Fruit fly (Drosophila melanogaster): Measurements from ENCODE around the gene CG33985.
A peak's percentile ranks its signal among the peaks of the same experiment; 100 is the strongest.

The CG33985 gene

dm6 chr3L:15535228-15535598 lies 8.6 kb upstream of the CG33985 start, which contains the start of gene CrebA (continued):
- TF ChIP-seq CG14860 (GFP tag; IDR thresholded peaks at IDR 0.05; ENCODE audit: partially characterized antibody): no peak
- TF ChIP-seq zfh2 (GFP tag; optimal IDR thresholded peaks at IDR 0.05): no peak
- peak; percentile 13 for TF ChIP-seq MTF-1 (GFP tag; optimal IDR thresholded peaks at IDR 0.05; ENCODE audit: borderline replicate concordance)
- TF ChIP-seq kay (GFP tag; optimal IDR thresholded peaks at IDR 0.05): no peak
- no peak for TF ChIP-seq CG12744 (GFP tag; optimal IDR thresholded peaks at IDR 0.05)
- no peak for TF ChIP-seq CG15514 (GFP tag; optimal IDR thresholded peaks at IDR 0.05)
- TF ChIP-seq D19A (tag; optimal IDR thresholded peaks at IDR 0.05): no peak
- TF ChIP-seq CG16779 (GFP tag; IDR thresholded peaks at IDR 0.05): no peak
- no peak for TF ChIP-seq BEAF-32 (GFP tag; optimal IDR thresholded peaks at IDR 0.05)
- no peak for TF ChIP-seq Sox102F (GFP tag; optimal IDR thresholded peaks at IDR 0.05)
- no peak for TF ChIP-seq CG1603 (tag; optimal IDR thresholded peaks at IDR 0.05)
- TF ChIP-seq Aef1 (GFP tag; IDR thresholded peaks at IDR 0.05): no peak
- 0 out of 4 replicates have a peak, but pooled peaks have one; percentile 15 for TF ChIP-seq Dll (GFP tag; IDR thresholded peaks at IDR 0.05; ENCODE audit: partially characterized antibody)
- TF ChIP-seq E2f2 (GFP tag; IDR thresholded peaks at IDR 0.05): no peak
- TF ChIP-seq CG42726 (GFP tag; IDR thresholded peaks at IDR 0.05; ENCODE audit: partially characterized antibody): peak; percentile 7; the same call in 1 of the 2 replicates
- TF ChIP-seq CG11398 (GFP tag; optimal IDR thresholded peaks at IDR 0.05): no peak
- TF ChIP-seq Deaf1 (tag; optimal IDR thresholded peaks at IDR 0.05): peak; percentile 53
- TF ChIP-seq CG2199 (GFP tag; IDR thresholded peaks at IDR 0.05): peak; percentile 93
- no peak for TF ChIP-seq so (GFP tag; IDR thresholded peaks at IDR 0.05)
- no peak for TF ChIP-seq Lim3 (GFP tag; IDR thresholded peaks at IDR 0.05)
- no peak for TF ChIP-seq CG11247 (GFP tag; IDR thresholded peaks at IDR 0.05)
- TF ChIP-seq CG8290 (GFP tag; optimal IDR thresholded peaks at IDR 0.05): no peak
- TF ChIP-seq CG8290 (tag; optimal IDR thresholded peaks at IDR 0.05): peak in 1 of 2 experiments; percentile 20
- TF ChIP-seq Asciz (GFP tag; optimal IDR thresholded peaks at IDR 0.05): no peak
- TF ChIP-seq Oaz (GFP tag; IDR thresholded peaks at IDR 0.05): no peak
- no peak for TF ChIP-seq CG16863 (GFP tag; optimal IDR thresholded peaks at IDR 0.05)
- TF ChIP-seq ems (GFP tag; optimal IDR thresholded peaks at IDR 0.05): no peak
- peak; percentile 83 for TF ChIP-seq CG1832 (GFP tag; optimal IDR thresholded peaks at IDR 0.05)
- peak; percentile 70 for TF ChIP-seq yki (optimal IDR thresholded peaks at IDR 0.05)
- TF ChIP-seq salm (tag; optimal IDR thresholded peaks at IDR 0.05): no peak
- no peak for TF ChIP-seq CG2116 (GFP tag; optimal IDR thresholded peaks at IDR 0.05)
- TF ChIP-seq Jarid2 (GFP tag; optimal IDR thresholded peaks at IDR 0.05): peak; percentile 81
- TF ChIP-seq Scr (GFP tag; IDR thresholded peaks at IDR 0.05; ENCODE audit: partially characterized antibody): peak; percentile 21; the same call in 1 of the 2 replicates
- peak; percentile 90 for TF ChIP-seq Adf1 (GFP tag; IDR thresholded peaks at IDR 0.05)
- TF ChIP-seq stwl (tag; optimal IDR thresholded peaks at IDR 0.05): no peak
- TF ChIP-seq CG17361 (GFP tag; IDR thresholded peaks at IDR 0.05): no peak; the same call in 1 of the 3 replicates
- 0 out of 2 replicates have a peak, but pooled peaks have one; percentile 6 for TF ChIP-seq CG31441 (GFP tag; IDR thresholded peaks at IDR 0.05)
- no peak for TF ChIP-seq CG1602 (GFP tag; optimal IDR thresholded peaks at IDR 0.05)
- TF ChIP-seq Chrac-16 (GFP tag; optimal IDR thresholded peaks at IDR 0.05): no peak
- 0 out of 3 replicates have a peak, but pooled peaks have one; percentile 10 for TF ChIP-seq Dbx (GFP tag; IDR thresholded peaks at IDR 0.05)
- peak; percentile 30; the same call in 1 of the 2 replicates for TF ChIP-seq Bgb (GFP tag; IDR thresholded peaks at IDR 0.05; ENCODE audit: partially characterized antibody)
- peak; percentile 37; the same call in 1 of the 2 replicates for TF ChIP-seq vvl (GFP tag; IDR thresholded peaks at IDR 0.05)
- no peak for TF ChIP-seq crp (GFP tag; optimal IDR thresholded peaks at IDR 0.05)
- TF ChIP-seq HLHmδ (GFP tag; optimal IDR thresholded peaks at IDR 0.05): peak; percentile 40

All from whole organism, embryonic.